Fruit fly (Drosophila melanogaster) whole organism, embryonic: Measurements from ENCODE around the gene CG8509.

Experiments used
- Adf1 ChIP-seq: fragments of 200-800 bp; sonication (Bioruptor generic); IDR thresholded peaks from 2 replicates; pipeline ENCODE4 v1.3.6; 2022; ENCODE audit warnings: missing biosample characterization, missing genetic modification characterization
- Atf6 ChIP-seq: fragments of 200-800 bp; sonication (Bioruptor generic); IDR thresholded peaks from 2 replicates; pipeline ENCODE4 v1.3.6; 2022; ENCODE audit warnings: missing biosample characterization, missing genetic modification characterization
- B-H2 ChIP-seq: fragments of 200-800 bp; sonication (Bioruptor generic); optimal IDR thresholded peaks from 2 replicates; lab custom pipeline; 2018; ENCODE audit warnings: missing biosample characterization, mild to moderate bottlenecking, missing genetic modification characterization
- CG11398 ChIP-seq: fragments of 200-800 bp; sonication (Bioruptor generic); optimal IDR thresholded peaks from 2 replicates; lab custom pipeline; 2016; ENCODE audit warnings: missing biosample characterization, missing genetic modification characterization
- CG12299 ChIP-seq: fragments of 200-800 bp; sonication (Bioruptor generic); optimal IDR thresholded peaks from 2 replicates; lab custom pipeline; 2018; ENCODE audit warnings: missing biosample characterization, mild to moderate bottlenecking, missing genetic modification characterization
- CG16779 ChIP-seq: fragments of 200-800 bp; sonication (Bioruptor generic); IDR thresholded peaks from 2 replicates; pipeline ENCODE4 v1.3.6; 2022; ENCODE audit warnings: missing biosample characterization, missing genetic modification characterization
- CG16863 ChIP-seq: fragments of 200-800 bp; sonication (Bioruptor generic); optimal IDR thresholded peaks from 3 replicates; lab custom pipeline; 2016; ENCODE audit warnings: missing biosample characterization, missing genetic modification characterization
- CG1832 ChIP-seq: fragments of 200-800 bp; sonication (Bioruptor generic); optimal IDR thresholded peaks from 2 replicates; lab custom pipeline; 2017; ENCODE audit warnings: missing biosample characterization, mild to moderate bottlenecking, missing genetic modification characterization, inconsistent platforms
- CG2889 ChIP-seq: fragments of 200-800 bp; sonication (Bioruptor generic); IDR thresholded peaks from 3 replicates; pipeline ENCODE4 v1.3.6; 2022; ENCODE audit warnings: missing biosample characterization, missing genetic modification characterization
- CG3065 ChIP-seq: fragments of 200-800 bp; sonication (Bioruptor generic); optimal IDR thresholded peaks from 2 replicates; lab custom pipeline; 2016; ENCODE audit warnings: missing biosample characterization, missing genetic modification characterization
- CG31224 ChIP-seq: fragments of 200-800 bp; sonication (Bioruptor generic); IDR thresholded peaks from 2 replicates; pipeline ENCODE4 v1.3.6; 2022; ENCODE audit warnings: missing biosample characterization, missing genetic modification characterization
- CG3163 ChIP-seq: fragments of 200-800 bp; sonication (Bioruptor generic); optimal IDR thresholded peaks from 3 replicates; lab custom pipeline; 2016; ENCODE audit warnings: missing biosample characterization, missing genetic modification characterization
- CG6272 ChIP-seq: fragments of 200-800 bp; sonication (Bioruptor generic); IDR thresholded peaks from 2 replicates; pipeline ENCODE4 v1.3.6; 2022; ENCODE audit warnings: missing biosample characterization, missing genetic modification characterization
- CG6654 ChIP-seq: fragments of 200-800 bp; sonication (Bioruptor generic); optimal IDR thresholded peaks from 2 replicates; lab custom pipeline; 2017; ENCODE audit warnings: missing biosample characterization, mild to moderate bottlenecking, missing genetic modification characterization
- CG6854 ChIP-seq: fragments of 200-800 bp; sonication (Bioruptor generic); optimal IDR thresholded peaks from 3 replicates; lab custom pipeline; 2017; ENCODE audit warnings: missing biosample characterization, mild to moderate bottlenecking, missing genetic modification characterization
- CG7556 ChIP-seq: fragments of 200-800 bp; sonication (Bioruptor generic); optimal IDR thresholded peaks from 2 replicates; lab custom pipeline; 2017; ENCODE audit warnings: missing biosample characterization, mild to moderate bottlenecking, missing genetic modification characterization
- CG8478 ChIP-seq: fragments of >200 bp; optimal IDR thresholded peaks from 2 replicates; lab custom pipeline; 2018
- CG8924 ChIP-seq: fragments of 200-800 bp; optimal IDR thresholded peaks from 3 replicates; lab custom pipeline; 2019; ENCODE audit warnings: missing biosample characterization, mild to moderate bottlenecking, missing genetic modification characterization, moderate library complexity
- CTCF ChIP-seq: fragments of 200-800 bp; sonication (Bioruptor generic); optimal IDR thresholded peaks from 2 replicates; lab custom pipeline; 2017; ENCODE audit warnings: missing biosample characterization, mild to moderate bottlenecking, missing genetic modification characterization, moderate library complexity
- CkIIα-i1 ChIP-seq: fragments of 200-800 bp; sonication (Bioruptor generic); IDR thresholded peaks from 2 replicates; pipeline ENCODE4 v1.3.6; 2022; ENCODE audit warnings: missing biosample characterization, missing genetic modification characterization
- Eip74EF ChIP-seq, 2 experiments: fragments of 200-800 bp in 1 of 2; fragments of >200 bp in 1 of 2; sonication (Bioruptor generic) in 1 of 2; optimal IDR thresholded peaks; 2 replicates each; lab custom pipeline; 2017 to 2019; ENCODE audit warnings: missing biosample characterization in 2 of 2, missing genetic modification characterization in 2 of 2, mild to moderate bottlenecking in 1 of 2, moderate library complexity in 1 of 2
- Ets65A ChIP-seq: fragments of 200-800 bp; sonication (Bioruptor generic); peaks from one replicate; lab custom pipeline; 2016; ENCODE audit warnings: missing biosample characterization, missing genetic modification characterization
- Fer1 ChIP-seq: fragments of 200-800 bp; sonication (Bioruptor generic); optimal IDR thresholded peaks from 2 replicates; lab custom pipeline; 2017; ENCODE audit warnings: missing biosample characterization, mild to moderate bottlenecking, missing genetic modification characterization
- HLHmδ ChIP-seq: fragments of 200-800 bp; sonication (Bioruptor generic); optimal IDR thresholded peaks from 2 replicates; lab custom pipeline; 2018; ENCODE audit warnings: missing biosample characterization, mild to moderate bottlenecking, missing genetic modification characterization, moderate library complexity
- Hand ChIP-seq: fragments of 200-800 bp; sonication (Bioruptor generic); optimal IDR thresholded peaks from 2 replicates; lab custom pipeline; 2017; ENCODE audit warnings: mild to moderate bottlenecking, missing biosample characterization, missing genetic modification reagents, missing genetic modification characterization
- Hmx ChIP-seq: fragments of 200-800 bp; sonication (Bioruptor generic); optimal IDR thresholded peaks from 2 replicates; lab custom pipeline; 2016; ENCODE audit warnings: missing biosample characterization, missing genetic modification characterization
- Hr39 ChIP-seq: fragments of >200 bp; optimal IDR thresholded peaks from 2 replicates; lab custom pipeline; 2017
- MTF-1 ChIP-seq: fragments of 200-800 bp; sonication (Bioruptor generic); optimal IDR thresholded peaks from 2 replicates; lab custom pipeline; 2018; ENCODE audit warnings: missing biosample characterization, mild to moderate bottlenecking, missing genetic modification characterization, borderline replicate concordance
- Meics ChIP-seq: fragments of 200-800 bp; sonication (Bioruptor generic); optimal IDR thresholded peaks from 2 replicates; lab custom pipeline; 2017; ENCODE audit warnings: missing biosample characterization, mild to moderate bottlenecking, missing genetic modification characterization
- NFAT ChIP-seq: fragments of 200-800 bp; sonication (Bioruptor generic); IDR thresholded peaks from 2 replicates; pipeline ENCODE4 v1.3.6; 2022; ENCODE audit warnings: missing biosample characterization, missing genetic modification characterization
- Pdp1 ChIP-seq, 2 experiments: fragments of 200-800 bp; sonication (Bioruptor generic); optimal IDR thresholded peaks; 3 replicates each; lab custom pipeline; 2016; ENCODE audit warnings: missing biosample characterization in 2 of 2, missing genetic modification characterization in 2 of 2, mild to moderate bottlenecking in 1 of 2, moderate library complexity in 1 of 2
- Sox102F ChIP-seq: fragments of 200-800 bp; sonication (Bioruptor generic); optimal IDR thresholded peaks from 2 replicates; lab custom pipeline; 2018; ENCODE audit warnings: missing biosample characterization, mild to moderate bottlenecking, missing genetic modification characterization, moderate library complexity
- Stat92E ChIP-seq, 3 experiments: fragments of >200 bp in 2 of 3; fragments of 200-800 bp in 1 of 3; sonication (Bioruptor generic) in 1 of 3; optimal IDR thresholded peaks; 2 replicates each; lab custom pipeline; 2017 to 2019; ENCODE audit warnings: missing biosample characterization in 3 of 3, missing genetic modification characterization in 3 of 3, mild to moderate bottlenecking in 1 of 3, moderate library complexity in 1 of 3
- aop ChIP-seq: fragments of 200-800 bp; sonication (Bioruptor generic); IDR thresholded peaks from 2 replicates; pipeline ENCODE4 v1.3.6; 2022; ENCODE audit warnings: missing biosample characterization, missing genetic modification characterization
- bcd ChIP-seq: fragments of 200-800 bp; sonication (Bioruptor generic); optimal IDR thresholded peaks from 2 replicates; lab custom pipeline; 2017; ENCODE audit warnings: missing biosample characterization, mild to moderate bottlenecking, missing genetic modification characterization
- chm ChIP-seq: fragments of 200-800 bp; sonication (Bioruptor generic); IDR thresholded peaks from 2 replicates; pipeline ENCODE4 v1.3.6; 2022; ENCODE audit warnings: missing biosample characterization, missing genetic modification characterization
- corto ChIP-seq: fragments of 200-800 bp; sonication (Bioruptor generic); optimal IDR thresholded peaks from 2 replicates; lab custom pipeline; 2016; ENCODE audit warnings: missing biosample characterization, mild to moderate bottlenecking, missing genetic modification characterization, moderate library complexity
- dimm ChIP-seq: fragments of 200-800 bp; sonication (Bioruptor generic); IDR thresholded peaks from 2 replicates; pipeline ENCODE4 v1.3.6; 2022; ENCODE audit warnings: missing biosample characterization, missing genetic modification characterization
- dmrt11E ChIP-seq: fragments of 200-800 bp; sonication (Bioruptor generic); optimal IDR thresholded peaks from 3 replicates; lab custom pipeline; 2018; ENCODE audit warnings: missing biosample characterization, mild to moderate bottlenecking, missing genetic modification characterization, moderate library complexity
- esg ChIP-seq: fragments of 200-800 bp; sonication (Bioruptor generic); conservative IDR thresholded peaks from 2 replicates; pipeline ENCODE4 v1.3.6; 2022; ENCODE audit warnings: missing biosample characterization, missing genetic modification characterization
- fd64A ChIP-seq: fragments of 200-800 bp; sonication (Bioruptor generic); optimal IDR thresholded peaks from 3 replicates; lab custom pipeline; 2018; ENCODE audit warnings: missing biosample characterization, mild to moderate bottlenecking, missing genetic modification characterization
- gcm ChIP-seq: fragments of 200-800 bp; sonication (Bioruptor generic); optimal IDR thresholded peaks from 2 replicates; lab custom pipeline; 2019; ENCODE audit warnings: missing biosample characterization, mild to moderate bottlenecking, missing genetic modification characterization, moderate library complexity
- gcm2 ChIP-seq: fragments of 200-800 bp; sonication (Bioruptor generic); optimal IDR thresholded peaks from 2 replicates; lab custom pipeline; 2016; ENCODE audit warnings: missing biosample characterization, missing genetic modification characterization
- h ChIP-seq: fragments of >200 bp; optimal IDR thresholded peaks from 2 replicates; lab custom pipeline; 2017
- kay ChIP-seq: fragments of 200-800 bp; sonication (Bioruptor generic); optimal IDR thresholded peaks from 2 replicates; lab custom pipeline; 2016; ENCODE audit warnings: missing biosample characterization, missing genetic modification characterization
- mld ChIP-seq: fragments of 200-800 bp; sonication (Bioruptor generic); IDR thresholded peaks from 3 replicates; pipeline ENCODE4 v1.3.6; 2022; ENCODE audit warnings: missing biosample characterization, missing genetic modification characterization; ENCODE audit not compliant: partially characterized antibody
- prd ChIP-seq, 3 experiments: fragments of >200 bp in 2 of 3; fragments of 200-800 bp in 1 of 3; sonication (Bioruptor generic) in 1 of 3; optimal IDR thresholded peaks in 2 of 3; IDR thresholded peaks in 1 of 3; 2 replicates in 2 of 3; 3 replicates in 1 of 3; pipeline versions ENCODE4 v1.3.6 to Lab custom; 2017 to 2022; ENCODE audit warnings: missing biosample characterization in 1 of 3, missing genetic modification characterization in 1 of 3
- twi ChIP-seq: fragments of 200-800 bp; optimal IDR thresholded peaks from 2 replicates; lab custom pipeline; 2019; ENCODE audit warnings: missing biosample characterization, mild to moderate bottlenecking, missing genetic modification characterization, moderate library complexity
- yki ChIP-seq: fragments of >200 bp; optimal IDR thresholded peaks from 3 replicates; lab custom pipeline; 2018
- z ChIP-seq: fragments of 200-800 bp; sonication (Bioruptor generic); IDR thresholded peaks from 3 replicates; pipeline ENCODE4 v1.3.6; 2022; ENCODE audit warnings: missing biosample characterization, missing genetic modification characterization

Gene CG8509

dm6 chrX:15811666-15812614 lies 2.6 kb downstream of the CG8509 start:
- TF ChIP-seq dmrt11E (no peak), CG6654 (GFP tag; lab: Kevin White, UChicago) (no peak), bcd (GFP tag; lab: Kevin White, UChicago) (no peak), CG8924 (tag; lab: Kevin White, UChicago) (peak; percentile 5), Pdp1 (GFP tag; optimal IDR thresholded peaks at IDR 0.05; lab: Kevin White, UChicago) (peak in 1 of 2 experiments; percentile 31), CG16779 (GFP tag; lab: Robert Waterston, UW) (no peak), Hmx (no peak), CG6854 (no peak), Stat92E (GFP tag; optimal IDR thresholded peaks at IDR 0.05; lab: Kevin White, UChicago) (no peak), MTF-1 (GFP tag; lab: Kevin White, UChicago) (no peak), gcm2 (no peak), Hand (GFP tag; lab: Kevin White, UChicago) (no peak), CG1832 (GFP tag; lab: Kevin White, UChicago) (no peak), Sox102F (GFP tag; lab: Kevin White, UChicago) (no peak), Eip74EF (GFP tag; optimal IDR thresholded peaks at IDR 0.05; lab: Kevin White, UChicago) (no peak), twi (tag; lab: Kevin White, UChicago) (no peak), CG3163 (GFP tag; lab: Kevin White, UChicago) (peak; percentile 67), mld (no peak), CG31224 (GFP tag; lab: Robert Waterston, UW) (no peak), corto (GFP tag; lab: Kevin White, UChicago) (peak; percentile 54), CG16863 (GFP tag; lab: Kevin White, UChicago) (no peak), prd (optimal IDR thresholded peaks at IDR 0.05; lab: Kevin White, UChicago) (no peak), prd (GFP tag; IDR thresholded peaks at IDR 0.05; lab: Robert Waterston, UW) (0 out of 3 replicates have a peak, but pooled peaks have one; percentile 16), gcm (GFP tag; lab: Kevin White, UChicago) (peak; percentile 19), yki (lab: Kevin White, UChicago) (peak; percentile 98), CG6272 (GFP tag; lab: Robert Waterston, UW) (no peak), NFAT (GFP tag; lab: Robert Waterston, UW) (no peak), CkIIα-i1 (no peak), Ets65A (GFP tag; lab: Kevin White, UChicago) (no peak), kay (GFP tag; lab: Kevin White, UChicago) (peak; percentile 45), CG8478 (lab: Kevin White, UChicago) (peak; percentile 74), Atf6 (GFP tag; lab: Robert Waterston, UW) (peak; percentile 4; the same call in 1 of the 2 replicates), h (lab: Kevin White, UChicago) (no peak), Hr39 (lab: Kevin White, UChicago) (peak; percentile 84), CG11398 (GFP tag; lab: Kevin White, UChicago) (no peak), B-H2 (GFP tag; lab: Kevin White, UChicago) (peak; percentile 12), fd64A (GFP tag; lab: Kevin White, UChicago) (no peak), Fer1 (peak; percentile 12), CG3065 (GFP tag; lab: Kevin White, UChicago) (no peak), esg (no peak), dimm (GFP tag; lab: Robert Waterston, UW) (no peak), Adf1 (GFP tag; lab: Robert Waterston, UW) (peak; percentile 90), HLHmδ (GFP tag; lab: Kevin White, UChicago) (peak; percentile 9), CG2889 (GFP tag; lab: Robert Waterston, UW) (no peak), CTCF (GFP tag; lab: Kevin White, UChicago) (no peak), aop (GFP tag; lab: Robert Waterston, UW) (no peak), Meics (GFP tag; lab: Kevin White, UChicago) (no peak), z (GFP tag; lab: Robert Waterston, UW) (peak; percentile 56; the same call in 1 of the 3 replicates), CG12299 (tag; lab: Kevin White, UChicago) (no peak), CG7556 (GFP tag; lab: Kevin White, UChicago) (no peak), chm (GFP tag; lab: Robert Waterston, UW) (peak; percentile 26; the same call in 1 of the 2 replicates)
